Comparison of ENCODE assay signal across 1 fruit fly cellular context in the genomic region with DNA sequence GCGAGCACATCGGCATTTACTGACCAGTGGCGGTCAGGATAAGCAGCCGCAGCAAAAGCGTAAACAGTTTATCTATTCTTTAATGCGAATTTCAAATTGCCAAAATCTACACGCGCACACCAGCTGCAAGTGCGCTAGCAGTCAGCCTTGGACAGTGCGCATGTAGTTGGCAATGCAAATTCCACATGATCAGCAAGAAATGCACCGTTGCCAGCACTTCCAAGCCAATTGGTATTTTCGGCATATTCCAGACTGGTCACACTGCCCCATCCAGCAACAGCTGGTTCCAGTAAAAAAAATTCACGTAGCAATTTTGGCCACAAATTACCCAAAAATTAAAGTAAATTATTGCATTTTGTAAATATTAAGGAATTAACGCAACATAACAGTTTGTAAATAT.
A peak's percentile ranks its signal among the peaks of the same experiment; 100 is the strongest.
TF ChIP-seq lines count a peak whose summit lies in the region.

No protein-coding gene starts in this region.

TF ChIP-seq in whole organism, embryonic, 481 proteins besides CTCF, POLR2A, EP300 and RAD21 (continued from another document and continues in another):
- TF ChIP-seq CG4404 (GFP tag; IDR thresholded peaks at IDR 0.05; lab: Robert Waterston, UW) (no peak), jing (GFP tag; optimal IDR thresholded peaks at IDR 0.05; lab: Kevin White, UChicago) (no peak), zfh2 (GFP tag; optimal IDR thresholded peaks at IDR 0.05; lab: Kevin White, UChicago) (peak; percentile 2), Doc3 (GFP tag; IDR thresholded peaks at IDR 0.05; lab: Robert Waterston, UW; ENCODE audit: partially characterized antibody) (no peak), CG9727 (GFP tag; optimal IDR thresholded peaks at IDR 0.05; lab: Kevin White, UChicago) (peak; percentile 13), CG10366 (GFP tag; IDR thresholded peaks at IDR 0.05; lab: Robert Waterston, UW) (no peak), TFAM (GFP tag; optimal IDR thresholded peaks at IDR 0.05; lab: Kevin White, UChicago) (no peak), CG14667 (GFP tag; IDR thresholded peaks at IDR 0.05; lab: Robert Waterston, UW) (no peak), tll (GFP tag; optimal IDR thresholded peaks at IDR 0.05; lab: Kevin White, UChicago) (peak in 1 of 2 experiments; percentile 34), BtbVII (GFP tag; optimal IDR thresholded peaks at IDR 0.05; lab: Kevin White, UChicago) (no peak), CG9932 (GFP tag; IDR thresholded peaks at IDR 0.05; lab: Robert Waterston, UW) (no peak), Hmr (GFP tag; optimal IDR thresholded peaks at IDR 0.05; lab: Kevin White, UChicago) (peak; percentile 55), sug (tag; optimal IDR thresholded peaks at IDR 0.05; lab: Kevin White, UChicago) (peak; percentile 38), sens-2 (GFP tag; IDR thresholded peaks at IDR 0.05; lab: Robert Waterston, UW) (no peak), Hsf (GFP tag; optimal IDR thresholded peaks at IDR 0.05; lab: Kevin White, UChicago) (peak; percentile 24), org-1 (GFP tag; optimal IDR thresholded peaks at IDR 0.05; lab: Kevin White, UChicago) (no peak), nom (GFP tag; optimal IDR thresholded peaks at IDR 0.05; lab: Kevin White, UChicago) (no peak), dimm (GFP tag; IDR thresholded peaks at IDR 0.05; lab: Robert Waterston, UW) (no peak), CG1529 (GFP tag; optimal IDR thresholded peaks at IDR 0.05; lab: Kevin White, UChicago) (no peak), bab2 (GFP tag; optimal IDR thresholded peaks at IDR 0.05; lab: Kevin White, UChicago) (no peak), fu2 (GFP tag; optimal IDR thresholded peaks at IDR 0.05; lab: Kevin White, UChicago) (no peak), Tbp (GFP tag; optimal IDR thresholded peaks at IDR 0.05; lab: Kevin White, UChicago) (no peak), zen2 (GFP tag; IDR thresholded peaks at IDR 0.05; lab: Robert Waterston, UW; ENCODE audit: partially characterized antibody) (no peak), dpn (GFP tag; optimal IDR thresholded peaks at IDR 0.05; lab: Kevin White, UChicago) (peak; percentile 34 to 39), tup (GFP tag; optimal IDR thresholded peaks at IDR 0.05; lab: Kevin White, UChicago) (no peak), Spps (tag; optimal IDR thresholded peaks at IDR 0.05; lab: Kevin White, UChicago) (no peak), hb (GFP tag; IDR thresholded peaks at IDR 0.05; lab: Robert Waterston, UW; ENCODE audit: partially characterized antibody) (no peak), CG4282 (GFP tag; optimal IDR thresholded peaks at IDR 0.05; lab: Kevin White, UChicago) (peak; percentile 46), CG17612 (GFP tag; IDR thresholded peaks at IDR 0.05; lab: Robert Waterston, UW) (no peak), ssp (GFP tag; IDR thresholded peaks at IDR 0.05; lab: Robert Waterston, UW) (no peak), CG31441 (GFP tag; IDR thresholded peaks at IDR 0.05; lab: Robert Waterston, UW) (no peak), Side (GFP tag; optimal IDR thresholded peaks at IDR 0.05; lab: Kevin White, UChicago) (no peak), gsb (GFP tag; IDR thresholded peaks at IDR 0.05; lab: Robert Waterston, UW) (no peak), Rx (GFP tag; IDR thresholded peaks at IDR 0.05; lab: Robert Waterston, UW) (no peak), klu (GFP tag; IDR thresholded peaks at IDR 0.05; lab: Robert Waterston, UW) (no peak), ab (GFP tag; optimal IDR thresholded peaks at IDR 0.05; lab: Kevin White, UChicago) (no peak), Dad (GFP tag; optimal IDR thresholded peaks at IDR 0.05; lab: Kevin White, UChicago) (peak; percentile 6), Hr3 (GFP tag; optimal IDR thresholded peaks at IDR 0.05; lab: Kevin White, UChicago) (no peak), CG12071 (GFP tag; optimal IDR thresholded peaks at IDR 0.05; lab: Kevin White, UChicago) (no peak), CG5180 (GFP tag; optimal IDR thresholded peaks at IDR 0.05; lab: Kevin White, UChicago) (no peak), Bgb (GFP tag; IDR thresholded peaks at IDR 0.05; lab: Robert Waterston, UW; ENCODE audit: partially characterized antibody) (no peak), CoRest (tag; optimal IDR thresholded peaks at IDR 0.05; lab: Kevin White, UChicago) (peak; percentile 43), sisA (GFP tag; IDR thresholded peaks at IDR 0.05; lab: Robert Waterston, UW) (no peak), seq (GFP tag; IDR thresholded peaks at IDR 0.05; lab: Robert Waterston, UW) (no peak), row (GFP tag; IDR thresholded peaks at IDR 0.05; lab: Robert Waterston, UW) (no peak), vvl (GFP tag; IDR thresholded peaks at IDR 0.05; lab: Robert Waterston, UW) (no peak), Elba2 (GFP tag; optimal IDR thresholded peaks at IDR 0.05; lab: Kevin White, UChicago) (peak; percentile 88), Taf1 (GFP tag; IDR thresholded peaks at IDR 0.05; lab: Robert Waterston, UW) (no peak), Sox102F (GFP tag; optimal IDR thresholded peaks at IDR 0.05; lab: Kevin White, UChicago) (no peak), CG3847 (GFP tag; IDR thresholded peaks at IDR 0.05; lab: Robert Waterston, UW) (no peak), Opbp (GFP tag; IDR thresholded peaks at IDR 0.05; lab: Robert Waterston, UW; ENCODE audit: partially characterized antibody) (no peak), CG2199 (GFP tag; IDR thresholded peaks at IDR 0.05; lab: Robert Waterston, UW) (no peak), CG32767 (GFP tag; IDR thresholded peaks at IDR 0.05; lab: Robert Waterston, UW) (no peak), CG8478 (optimal IDR thresholded peaks at IDR 0.05; lab: Kevin White, UChicago) (peak; percentile 65), E2f1 (GFP tag; IDR thresholded peaks at IDR 0.05; lab: Robert Waterston, UW) (no peak), CG11696 (GFP tag; IDR thresholded peaks at IDR 0.05; lab: Robert Waterston, UW) (no peak), Ets97D (GFP tag; optimal IDR thresholded peaks at IDR 0.05; lab: Kevin White, UChicago) (peak; percentile 75), CG18011 (GFP tag; optimal IDR thresholded peaks at IDR 0.05; lab: Kevin White, UChicago) (peak; percentile 99), hkb (optimal IDR thresholded peaks at IDR 0.05; lab: Kevin White, UChicago) (peak; percentile 8), hkb (GFP tag; IDR thresholded peaks at IDR 0.05; lab: Robert Waterston, UW) (no peak), CG32532 (GFP tag; IDR thresholded peaks at IDR 0.05; lab: Robert Waterston, UW) (no peak), MBD-R2 (GFP tag; IDR thresholded peaks at IDR 0.05; lab: Robert Waterston, UW) (no peak), Jarid2 (GFP tag; optimal IDR thresholded peaks at IDR 0.05; lab: Kevin White, UChicago) (no peak), MTF-1 (GFP tag; optimal IDR thresholded peaks at IDR 0.05; lab: Kevin White, UChicago; ENCODE audit: borderline replicate concordance) (no peak), jumu (GFP tag; optimal IDR thresholded peaks at IDR 0.05; lab: Kevin White, UChicago) (peak; percentile 46), crol (GFP tag; IDR thresholded peaks at IDR 0.05; lab: Robert Waterston, UW) (no peak), CG7556 (GFP tag; optimal IDR thresholded peaks at IDR 0.05; lab: Kevin White, UChicago) (no peak), CG13894 (tag; optimal IDR thresholded peaks at IDR 0.05; lab: Kevin White, UChicago) (peak; percentile 14), bigmax (GFP tag; optimal IDR thresholded peaks at IDR 0.05; lab: Kevin White, UChicago) (no peak), CG13424 (tag; optimal IDR thresholded peaks at IDR 0.05; lab: Kevin White, UChicago) (peak; percentile 0), CG14014 (GFP tag; IDR thresholded peaks at IDR 0.05; lab: Robert Waterston, UW) (no peak), CG2116 (GFP tag; optimal IDR thresholded peaks at IDR 0.05; lab: Kevin White, UChicago) (peak; percentile 89), wor (GFP tag; IDR thresholded peaks at IDR 0.05; lab: Robert Waterston, UW) (no peak), CrebB (tag; optimal IDR thresholded peaks at IDR 0.05; lab: Kevin White, UChicago) (no peak), CkIIα-i1 (GFP tag; IDR thresholded peaks at IDR 0.05; lab: Robert Waterston, UW) (no peak), Dll (GFP tag; IDR thresholded peaks at IDR 0.05; lab: Robert Waterston, UW; ENCODE audit: partially characterized antibody) (no peak), CG11504 (tag; optimal IDR thresholded peaks at IDR 0.05; lab: Kevin White, UChicago) (peak; percentile 50), CG1603 (tag; optimal IDR thresholded peaks at IDR 0.05; lab: Kevin White, UChicago) (peak; percentile 92), D (optimal IDR thresholded peaks at IDR 0.05; lab: Kevin White, UChicago) (no peak), D (GFP tag; optimal IDR thresholded peaks at IDR 0.05; lab: Kevin White, UChicago) (no peak), Dek (tag; optimal IDR thresholded peaks at IDR 0.05; lab: Kevin White, UChicago) (peak; percentile 21), Dp (GFP tag; optimal IDR thresholded peaks at IDR 0.05; lab: Kevin White, UChicago) (peak; percentile 83), CG3163 (GFP tag; optimal IDR thresholded peaks at IDR 0.05; lab: Kevin White, UChicago) (peak; percentile 27), Trl (optimal IDR thresholded peaks at IDR 0.05; lab: Kevin White, UChicago) (no peak), Trl (GFP tag; optimal IDR thresholded peaks at IDR 0.05; lab: Kevin White, UChicago) (peak; percentile 19), ATbp (GFP tag; optimal IDR thresholded peaks at IDR 0.05; lab: Kevin White, UChicago) (no peak), D19A (tag; optimal IDR thresholded peaks at IDR 0.05; lab: Kevin White, UChicago) (no peak), wek (GFP tag; optimal IDR thresholded peaks at IDR 0.05; lab: Kevin White, UChicago) (no peak), pros (GFP tag; optimal IDR thresholded peaks at IDR 0.05; lab: Kevin White, UChicago) (no peak), phol (tag; optimal IDR thresholded peaks at IDR 0.05; lab: Kevin White, UChicago) (peak; percentile 55), CG17829 (tag; optimal IDR thresholded peaks at IDR 0.05; lab: Kevin White, UChicago) (peak; percentile 54), CG8281 (tag; optimal IDR thresholded peaks at IDR 0.05; lab: Kevin White, UChicago) (no peak), bcd (GFP tag; optimal IDR thresholded peaks at IDR 0.05; lab: Kevin White, UChicago) (peak; percentile 28), CG2889 (GFP tag; IDR thresholded peaks at IDR 0.05; lab: Robert Waterston, UW) (no peak), Hr39 (optimal IDR thresholded peaks at IDR 0.05; lab: Kevin White, UChicago) (no peak), cg (GFP tag; optimal IDR thresholded peaks at IDR 0.05; lab: Kevin White, UChicago) (peak; percentile 13), D19B (GFP tag; optimal IDR thresholded peaks at IDR 0.05; lab: Kevin White, UChicago) (no peak), sr (GFP tag; IDR thresholded peaks at IDR 0.05; lab: Robert Waterston, UW) (no peak), twi (tag; optimal IDR thresholded peaks at IDR 0.05; lab: Kevin White, UChicago) (peak; percentile 33), mirr (GFP tag; optimal IDR thresholded peaks at IDR 0.05; lab: Kevin White, UChicago) (peak; percentile 8), CG1832 (GFP tag; optimal IDR thresholded peaks at IDR 0.05; lab: Kevin White, UChicago) (no peak), Hmx (GFP tag; optimal IDR thresholded peaks at IDR 0.05; lab: Kevin White, UChicago) (no peak), CG15514 (GFP tag; optimal IDR thresholded peaks at IDR 0.05; lab: Kevin White, UChicago) (peak; percentile 83), amos (GFP tag; IDR thresholded peaks at IDR 0.05; lab: Robert Waterston, UW; ENCODE audit: partially characterized antibody) (no peak), CG10959 (GFP tag; IDR thresholded peaks at IDR 0.05; lab: Robert Waterston, UW) (no peak), Atf6 (GFP tag; IDR thresholded peaks at IDR 0.05; lab: Robert Waterston, UW) (no peak), jigr1 (GFP tag; IDR thresholded peaks at IDR 0.05; lab: Robert Waterston, UW) (no peak), CG16779 (GFP tag; IDR thresholded peaks at IDR 0.05; lab: Robert Waterston, UW) (no peak), fd96Cb (tag; optimal IDR thresholded peaks at IDR 0.05; lab: Kevin White, UChicago) (no peak), lola (GFP tag; optimal IDR thresholded peaks at IDR 0.05; lab: Kevin White, UChicago) (no peak), gfzf (GFP tag; optimal IDR thresholded peaks at IDR 0.05; lab: Kevin White, UChicago) (peak; percentile 97), Ada2b (GFP tag; IDR thresholded peaks at IDR 0.05; lab: Robert Waterston, UW) (no peak), ato (GFP tag; IDR thresholded peaks at IDR 0.05; lab: Robert Waterston, UW; ENCODE audit: partially characterized antibody) (no peak), Meics (GFP tag; optimal IDR thresholded peaks at IDR 0.05; lab: Kevin White, UChicago) (no peak), tgo (GFP tag; IDR thresholded peaks at IDR 0.05; lab: Robert Waterston, UW) (no peak), pho (GFP tag; optimal IDR thresholded peaks at IDR 0.05; lab: Kevin White, UChicago) (peak; percentile 17), CG4328 (GFP tag; optimal IDR thresholded peaks at IDR 0.05; lab: Kevin White, UChicago) (no peak), E2f2 (GFP tag; IDR thresholded peaks at IDR 0.05; lab: Robert Waterston, UW) (no peak), dysf (GFP tag; IDR thresholded peaks at IDR 0.05; lab: Robert Waterston, UW) (no peak), corto (GFP tag; optimal IDR thresholded peaks at IDR 0.05; lab: Kevin White, UChicago) (no peak), CG15696 (tag; optimal IDR thresholded peaks at IDR 0.05; lab: Kevin White, UChicago) (no peak), CG7372 (GFP tag; IDR thresholded peaks at IDR 0.05; lab: Robert Waterston, UW) (no peak), mam (GFP tag; optimal IDR thresholded peaks at IDR 0.05; lab: Kevin White, UChicago) (peak; percentile 28), Hr51 (GFP tag; optimal IDR thresholded peaks at IDR 0.05; lab: Kevin White, UChicago) (peak in 1 of 2 experiments; percentile 7), Stat92E (GFP tag; optimal IDR thresholded peaks at IDR 0.05; lab: Kevin White, UChicago) (no peak), CG8765 (GFP tag; IDR thresholded peaks at IDR 0.05; lab: Robert Waterston, UW) (no peak), CG2202 (tag; optimal IDR thresholded peaks at IDR 0.05; lab: Kevin White, UChicago) (no peak), ewg (GFP tag; optimal IDR thresholded peaks at IDR 0.05; lab: Kevin White, UChicago) (peak; percentile 25), CG12104 (GFP tag; optimal IDR thresholded peaks at IDR 0.05; lab: Kevin White, UChicago) (no peak), ems (GFP tag; optimal IDR thresholded peaks at IDR 0.05; lab: Kevin White, UChicago) (no peak), unc-4 (GFP tag; IDR thresholded peaks at IDR 0.05; lab: Robert Waterston, UW; ENCODE audit: partially characterized antibody) (no peak), dmrt99B (tag; optimal IDR thresholded peaks at IDR 0.05; lab: Kevin White, UChicago) (no peak), CG10462 (GFP tag; optimal IDR thresholded peaks at IDR 0.05; lab: Kevin White, UChicago) (peak; percentile 82), CG11695 (GFP tag; IDR thresholded peaks at IDR 0.05; lab: Robert Waterston, UW) (no peak)
